Fruit fly (Drosophila melanogaster) whole organism, embryonic: ENCODE results near the gene Ppm1.
A peak's percentile ranks its signal among the peaks of the same experiment; 100 is the strongest.

ENCODE experiments used
- B-H2 ChIP-seq: fragments of 200-800 bp; sonication (Bioruptor generic); optimal IDR thresholded peaks from 2 replicates; lab custom pipeline; 2018; ENCODE audit warnings: missing biosample characterization, mild to moderate bottlenecking, missing genetic modification characterization
- Bgb ChIP-seq: fragments of 200-800 bp; sonication (Bioruptor generic); IDR thresholded peaks from 2 replicates; pipeline ENCODE4 v1.3.6; 2022; ENCODE audit warnings: missing biosample characterization, missing genetic modification characterization; ENCODE audit not compliant: partially characterized antibody
- Blimp-1 ChIP-seq: fragments of 200-800 bp; sonication (Bioruptor generic); optimal IDR thresholded peaks from 3 replicates; lab custom pipeline; 2018; ENCODE audit warnings: missing biosample characterization, missing genetic modification characterization, mild to moderate bottlenecking, moderate library complexity, missing genetic modification reagents
- CG10565 ChIP-seq: fragments of 200-800 bp; sonication (Bioruptor generic); optimal IDR thresholded peaks from 3 replicates; lab custom pipeline; 2016; ENCODE audit warnings: missing biosample characterization, mild to moderate bottlenecking, missing genetic modification characterization
- CG11247 ChIP-seq: fragments of 200-800 bp; sonication (Bioruptor generic); IDR thresholded peaks from 2 replicates; pipeline ENCODE4 v1.3.6; 2022; ENCODE audit warnings: missing biosample characterization, missing genetic modification characterization
- CG11398 ChIP-seq: fragments of 200-800 bp; sonication (Bioruptor generic); optimal IDR thresholded peaks from 2 replicates; lab custom pipeline; 2016; ENCODE audit warnings: missing biosample characterization, missing genetic modification characterization
- CG12236 ChIP-seq: fragments of 200-800 bp; sonication (Bioruptor generic); optimal IDR thresholded peaks from 2 replicates; lab custom pipeline; 2016; ENCODE audit warnings: missing biosample characterization, missing genetic modification characterization
- CG13775 ChIP-seq: fragments of 200-800 bp; sonication (Bioruptor generic); optimal IDR thresholded peaks from 3 replicates; lab custom pipeline; 2017; ENCODE audit warnings: missing biosample characterization, mild to moderate bottlenecking, missing genetic modification characterization
- CG14441 ChIP-seq: fragments of 200-800 bp; sonication (Bioruptor generic); IDR thresholded peaks from 2 replicates; pipeline ENCODE4 v1.3.6; 2022; ENCODE audit warnings: missing biosample characterization, missing genetic modification characterization
- CG1647 ChIP-seq: fragments of 200-800 bp; sonication (Bioruptor generic); optimal IDR thresholded peaks from 3 replicates; lab custom pipeline; 2016; ENCODE audit warnings: missing biosample characterization, missing genetic modification characterization
- CG18599 ChIP-seq: fragments of 200-800 bp; sonication (Bioruptor generic); optimal IDR thresholded peaks from 3 replicates; lab custom pipeline; 2017; ENCODE audit warnings: missing biosample characterization, missing genetic modification characterization, mild to moderate bottlenecking, moderate library complexity, missing genetic modification reagents
- CG18619 ChIP-seq: fragments of 200-800 bp; sonication (Bioruptor generic); optimal IDR thresholded peaks from 3 replicates; lab custom pipeline; 2017; ENCODE audit warnings: missing biosample characterization, mild to moderate bottlenecking, missing genetic modification characterization
- CG33213 ChIP-seq: fragments of 200-800 bp; sonication (Bioruptor generic); optimal IDR thresholded peaks from 3 replicates; lab custom pipeline; 2016; ENCODE audit warnings: missing biosample characterization, missing genetic modification characterization
- CG9609 ChIP-seq: fragments of 200-800 bp; sonication (Bioruptor generic); optimal IDR thresholded peaks from 3 replicates; lab custom pipeline; 2016; ENCODE audit warnings: missing biosample characterization, missing genetic modification characterization
- CG9876 ChIP-seq: fragments of 200-800 bp; sonication (Bioruptor generic); optimal IDR thresholded peaks from 2 replicates; lab custom pipeline; 2016; ENCODE audit warnings: missing biosample characterization, missing genetic modification characterization
- CG9932 ChIP-seq: fragments of 200-800 bp; sonication (Bioruptor generic); IDR thresholded peaks from 2 replicates; pipeline ENCODE4 v1.3.6; 2022; ENCODE audit warnings: missing biosample characterization, missing genetic modification characterization
- CoRest ChIP-seq: fragments of 200-800 bp; sonication (Bioruptor generic); optimal IDR thresholded peaks from 3 replicates; lab custom pipeline; 2018; ENCODE audit warnings: missing biosample characterization, mild to moderate bottlenecking, missing genetic modification characterization, moderate library complexity
- D19B ChIP-seq: fragments of 200-800 bp; sonication (Bioruptor generic); optimal IDR thresholded peaks from 2 replicates; lab custom pipeline; 2017; ENCODE audit warnings: missing biosample characterization, mild to moderate bottlenecking, missing genetic modification characterization
- Doc3 ChIP-seq: fragments of 200-800 bp; sonication (Bioruptor generic); IDR thresholded peaks from 3 replicates; pipeline ENCODE4 v1.3.6; 2022; ENCODE audit warnings: missing biosample characterization, missing genetic modification characterization; ENCODE audit not compliant: partially characterized antibody
- E2f1 ChIP-seq: fragments of 200-800 bp; sonication (Bioruptor generic); IDR thresholded peaks from 2 replicates; pipeline ENCODE4 v1.3.6; 2022; ENCODE audit warnings: missing biosample characterization, missing genetic modification characterization
- E2f2 ChIP-seq: fragments of 200-800 bp; sonication (Bioruptor generic); IDR thresholded peaks from 2 replicates; pipeline ENCODE4 v1.3.6; 2022; ENCODE audit warnings: missing biosample characterization, missing genetic modification characterization
- H2.0 ChIP-seq: fragments of 200-800 bp; sonication (Bioruptor generic); IDR thresholded peaks from 2 replicates; pipeline ENCODE4 v1.3.6; 2022; ENCODE audit warnings: missing biosample characterization, missing genetic modification characterization
- HLH54F ChIP-seq: fragments of 200-800 bp; sonication (Bioruptor generic); optimal IDR thresholded peaks from 3 replicates; lab custom pipeline; 2016; ENCODE audit warnings: missing biosample characterization, missing genetic modification characterization
- Hr78 ChIP-seq, 2 experiments: fragments of 200-800 bp in 1 of 2; fragments of >200 bp in 1 of 2; sonication (Bioruptor generic) in 1 of 2; optimal IDR thresholded peaks; 2 replicates each; lab custom pipeline; 2017 to 2019; ENCODE audit warnings: missing biosample characterization in 2 of 2, missing genetic modification characterization in 2 of 2, mild to moderate bottlenecking in 1 of 2, moderate library complexity in 1 of 2
- Nf-YC ChIP-seq: fragments of 200-800 bp; optimal IDR thresholded peaks from 3 replicates; lab custom pipeline; 2019; ENCODE audit warnings: missing biosample characterization, mild to moderate bottlenecking, missing genetic modification characterization, moderate library complexity
- NfI ChIP-seq: fragments of 200-800 bp; sonication (Bioruptor generic); optimal IDR thresholded peaks from 3 replicates; lab custom pipeline; 2018; ENCODE audit warnings: missing biosample characterization, mild to moderate bottlenecking, missing genetic modification characterization, moderate library complexity
- Optix ChIP-seq: fragments of 200-800 bp; sonication (Bioruptor generic); IDR thresholded peaks from 3 replicates; pipeline ENCODE4 v1.3.6; 2022; ENCODE audit warnings: missing biosample characterization, missing genetic modification characterization
- al ChIP-seq: fragments of 200-800 bp; sonication (Bioruptor generic); IDR thresholded peaks from 2 replicates; pipeline ENCODE4 v1.3.6; 2022; ENCODE audit warnings: missing biosample characterization, missing genetic modification characterization
- az2 ChIP-seq: fragments of 200-800 bp; sonication (Bioruptor generic); optimal IDR thresholded peaks from 3 replicates; lab custom pipeline; 2016; ENCODE audit warnings: missing biosample characterization, missing genetic modification characterization
- cato ChIP-seq: fragments of 200-800 bp; sonication (Bioruptor generic); optimal IDR thresholded peaks from 2 replicates; lab custom pipeline; 2016; ENCODE audit warnings: missing biosample characterization, missing genetic modification characterization, borderline replicate concordance
- chn ChIP-seq: fragments of 200-800 bp; sonication (Bioruptor generic); optimal IDR thresholded peaks from 2 replicates; lab custom pipeline; 2016; ENCODE audit warnings: missing biosample characterization, missing genetic modification characterization
- ci ChIP-seq: fragments of 200-800 bp; sonication (Bioruptor generic); IDR thresholded peaks from 3 replicates; pipeline ENCODE4 v1.3.6; 2022; ENCODE audit warnings: missing biosample characterization, missing genetic modification characterization
- cwo ChIP-seq: fragments of 200-800 bp; sonication (Bioruptor generic); optimal IDR thresholded peaks from 3 replicates; lab custom pipeline; 2017; ENCODE audit warnings: missing biosample characterization, missing genetic modification characterization, mild to moderate bottlenecking, moderate library complexity, missing genetic modification reagents
- dati ChIP-seq: fragments of 200-800 bp; sonication (Bioruptor generic); IDR thresholded peaks from 2 replicates; pipeline ENCODE4 v1.3.6; 2022; ENCODE audit warnings: missing biosample characterization, missing genetic modification characterization
- disco-r ChIP-seq: fragments of 200-800 bp; sonication (Bioruptor generic); optimal IDR thresholded peaks from 2 replicates; lab custom pipeline; 2016; ENCODE audit warnings: missing biosample characterization, missing genetic modification characterization
- eve ChIP-seq, 2 experiments: fragments of >200 bp; optimal IDR thresholded peaks; 2 replicates each; lab custom pipeline; 2017; ENCODE audit warnings: missing biosample characterization in 2 of 2, missing genetic modification characterization in 2 of 2
- ewg ChIP-seq: fragments of 200-800 bp; sonication (Bioruptor generic); optimal IDR thresholded peaks from 3 replicates; lab custom pipeline; 2017; ENCODE audit warnings: mild to moderate bottlenecking, missing biosample characterization, missing genetic modification reagents, missing genetic modification characterization
- hth ChIP-seq: fragments of >200 bp; optimal IDR thresholded peaks from 2 replicates; lab custom pipeline; 2017; ENCODE audit warnings: inconsistent platforms
- jing ChIP-seq: fragments of 200-800 bp; sonication (Bioruptor generic); optimal IDR thresholded peaks from 2 replicates; lab custom pipeline; 2018; ENCODE audit warnings: missing biosample characterization, mild to moderate bottlenecking, missing genetic modification characterization
- luna ChIP-seq: fragments of 200-800 bp; sonication (Bioruptor generic); optimal IDR thresholded peaks from 2 replicates; lab custom pipeline; 2016; ENCODE audit warnings: missing biosample characterization, missing genetic modification characterization
- nom ChIP-seq: fragments of 200-800 bp; sonication (Bioruptor generic); optimal IDR thresholded peaks from 2 replicates; lab custom pipeline; 2017; ENCODE audit warnings: missing biosample characterization, missing genetic modification characterization, mild to moderate bottlenecking, moderate library complexity, missing genetic modification reagents
- oc ChIP-seq: fragments of 200-800 bp; sonication (Bioruptor generic); optimal IDR thresholded peaks from 2 replicates; lab custom pipeline; 2018; ENCODE audit warnings: missing biosample characterization, mild to moderate bottlenecking, missing genetic modification characterization, moderate library complexity
- ranshi ChIP-seq: fragments of 200-800 bp; sonication (Bioruptor generic); IDR thresholded peaks from 2 replicates; pipeline ENCODE4 v1.3.6; 2022; ENCODE audit warnings: missing biosample characterization, missing genetic modification characterization
- sens ChIP-seq: fragments of 200-800 bp; sonication (Bioruptor generic); peaks from one replicate; lab custom pipeline; 2016; ENCODE audit warnings: missing biosample characterization, missing genetic modification characterization
- sr ChIP-seq: fragments of 200-800 bp; sonication (Bioruptor generic); IDR thresholded peaks from 3 replicates; pipeline ENCODE4 v1.3.6; 2022; ENCODE audit warnings: missing biosample characterization, missing genetic modification characterization
- trh ChIP-seq: fragments of 200-800 bp; sonication (Bioruptor generic); optimal IDR thresholded peaks from 2 replicates; lab custom pipeline; 2016; ENCODE audit warnings: missing biosample characterization, missing genetic modification characterization
- unpg ChIP-seq: fragments of 200-800 bp; sonication (Bioruptor generic); optimal IDR thresholded peaks from 3 replicates; lab custom pipeline; 2018; ENCODE audit warnings: missing biosample characterization, mild to moderate bottlenecking, missing genetic modification characterization, moderate library complexity
- z ChIP-seq: fragments of 200-800 bp; sonication (Bioruptor generic); IDR thresholded peaks from 3 replicates; pipeline ENCODE4 v1.3.6; 2022; ENCODE audit warnings: missing biosample characterization, missing genetic modification characterization
- zfh2 ChIP-seq: fragments of 200-800 bp; sonication (Bioruptor generic); optimal IDR thresholded peaks from 2 replicates; lab custom pipeline; 2016; ENCODE audit warnings: missing biosample characterization, missing genetic modification characterization

The Ppm1 gene

dm6 chr3L:551844-552243, 29.3 kb upstream of the Ppm1 start:
- TF ChIP-seq CG18619 = no peak
- TF ChIP-seq ewg (GFP tag; lab: Kevin White, UChicago) = no peak
- peak; percentile 58 for TF ChIP-seq sens (GFP tag; lab: Kevin White, UChicago)
- peak in 1 of 2 experiments; percentile 66 for TF ChIP-seq eve (GFP tag; optimal IDR thresholded peaks at IDR 0.05; lab: Kevin White, UChicago)
- no peak for TF ChIP-seq Bgb (GFP tag; lab: Robert Waterston, UW)

dm6 chr3L:552446-552845, 28.7 kb upstream of the Ppm1 start:
- no peak for TF ChIP-seq al (GFP tag; lab: Robert Waterston, UW)
- TF ChIP-seq jing = no peak
- peak; percentile 29 for TF ChIP-seq nom (GFP tag; lab: Kevin White, UChicago)
- no peak for TF ChIP-seq az2 (GFP tag; lab: Kevin White, UChicago)
- no peak for TF ChIP-seq Hr78 (GFP tag; optimal IDR thresholded peaks at IDR 0.05; lab: Kevin White, UChicago)
- no peak for TF ChIP-seq CG13775 (GFP tag; lab: Kevin White, UChicago)
- TF ChIP-seq ci (GFP tag; lab: Robert Waterston, UW) = no peak
- no peak for TF ChIP-seq chn (GFP tag; lab: Kevin White, UChicago)
- TF ChIP-seq D19B (GFP tag; lab: Kevin White, UChicago) = peak; percentile 36
- TF ChIP-seq HLH54F (GFP tag; lab: Kevin White, UChicago) = no peak
- 0 out of 2 replicates have a peak, but pooled peaks have one; percentile 5 for TF ChIP-seq E2f2 (GFP tag; lab: Robert Waterston, UW)
- TF ChIP-seq dati (GFP tag; lab: Robert Waterston, UW) = no peak
- no peak for TF ChIP-seq luna (GFP tag; lab: Kevin White, UChicago)
- TF ChIP-seq CG11398 = no peak
- no peak for TF ChIP-seq Blimp-1 (GFP tag; lab: Kevin White, UChicago)
- TF ChIP-seq B-H2 = peak; percentile 8
- no peak for TF ChIP-seq CG9876 (GFP tag; lab: Kevin White, UChicago)
- TF ChIP-seq ranshi = no peak
- TF ChIP-seq cwo (GFP tag; lab: Kevin White, UChicago) = no peak
- TF ChIP-seq CG33213 (GFP tag; lab: Kevin White, UChicago) = no peak
- no peak for TF ChIP-seq trh

- TF ChIP-seq sr (GFP tag; lab: Robert Waterston, UW) = no peak; the same call in 2 of the 3 replicates
- TF ChIP-seq H2.0 (GFP tag; lab: Robert Waterston, UW) = peak; percentile 74
- peak; percentile 72 for TF ChIP-seq NfI
- TF ChIP-seq CG9609 (GFP tag; lab: Kevin White, UChicago) = peak; percentile 77
- TF ChIP-seq ewg (GFP tag; lab: Kevin White, UChicago) = peak; percentile 48
- peak; percentile 80 for TF ChIP-seq CG18599
- TF ChIP-seq CG1647 (GFP tag; lab: Kevin White, UChicago) = peak; percentile 45
- peak; percentile 52 for TF ChIP-seq E2f1 (GFP tag; lab: Robert Waterston, UW)
- TF ChIP-seq CG12236 (GFP tag; lab: Kevin White, UChicago) = no peak
- peak; percentile 21 for TF ChIP-seq cato
- TF ChIP-seq disco-r (GFP tag; lab: Kevin White, UChicago) = peak; percentile 11
- no peak for TF ChIP-seq Doc3 (GFP tag; lab: Robert Waterston, UW)
- TF ChIP-seq z (GFP tag; lab: Robert Waterston, UW) = no peak
- TF ChIP-seq Optix (GFP tag; lab: Robert Waterston, UW) = peak; percentile 80
- TF ChIP-seq unpg = peak; percentile 80
- TF ChIP-seq CG10565 (GFP tag; lab: Kevin White, UChicago) = no peak
- peak; percentile 73 for TF ChIP-seq oc (tag; lab: Kevin White, UChicago)
- no peak for TF ChIP-seq D19B (GFP tag; lab: Kevin White, UChicago)
- peak; percentile 66 for TF ChIP-seq CG11247 (GFP tag; lab: Robert Waterston, UW)
- no peak for TF ChIP-seq hth
- TF ChIP-seq CG14441 = peak; percentile 82
- TF ChIP-seq CoRest = peak; percentile 76
- TF ChIP-seq CG9932 (GFP tag; lab: Robert Waterston, UW) = peak; percentile 65
- TF ChIP-seq zfh2 (GFP tag; lab: Kevin White, UChicago) = peak; percentile 67
- peak; percentile 11 for TF ChIP-seq Nf-YC (tag; lab: Kevin White, UChicago)
Observed at dm6 chr3L:552950-553349, 28.2 kb upstream of the Ppm1 start.
